Fruit fly (Drosophila melanogaster): ENCODE results near the gene CG4820.

- TF ChIP-seq HLH106 (tag; optimal IDR thresholded peaks at IDR 0.05): peak; percentile 98
- TF ChIP-seq lola (GFP tag; optimal IDR thresholded peaks at IDR 0.05): no peak
- no peak for TF ChIP-seq dsf (GFP tag; optimal IDR thresholded peaks at IDR 0.05; ENCODE audit: borderline replicate concordance)
- peak; percentile 97 for TF ChIP-seq OdsH (GFP tag; optimal IDR thresholded peaks at IDR 0.05)
- TF ChIP-seq sage (GFP tag; optimal IDR thresholded peaks at IDR 0.05): no peak
- peak; percentile 94 for TF ChIP-seq h (GFP tag; optimal IDR thresholded peaks at IDR 0.05)
- peak; percentile 99 for TF ChIP-seq Sp1 (GFP tag; optimal IDR thresholded peaks at IDR 0.05)
- TF ChIP-seq usp (GFP tag; optimal IDR thresholded peaks at IDR 0.05): no peak
- TF ChIP-seq fru (GFP tag; optimal IDR thresholded peaks at IDR 0.05): peak; percentile 94
- TF ChIP-seq pan (optimal IDR thresholded peaks at IDR 0.05): no peak
These were observed 10.2 kb downstream of the CG4820 start, which contains the start of gene CG17726 for dm6 chr3R:11226496-11226895.

Measured in whole organism, wandering third instar larva.